Fruit fly (Drosophila melanogaster) ovary, adult (tissue): Measurements from ENCODE around the gene nuf.

ENCODE experiments used
- CG17801 ChIP-seq: fragments of 200-800 bp; optimal IDR thresholded peaks from 2 replicates; lab custom pipeline; 2019; ENCODE audit warnings: missing biosample characterization, mild to moderate bottlenecking, missing genetic modification characterization, moderate library complexity; ENCODE audit not compliant: partially characterized antibody

nuf gene

DNA sequence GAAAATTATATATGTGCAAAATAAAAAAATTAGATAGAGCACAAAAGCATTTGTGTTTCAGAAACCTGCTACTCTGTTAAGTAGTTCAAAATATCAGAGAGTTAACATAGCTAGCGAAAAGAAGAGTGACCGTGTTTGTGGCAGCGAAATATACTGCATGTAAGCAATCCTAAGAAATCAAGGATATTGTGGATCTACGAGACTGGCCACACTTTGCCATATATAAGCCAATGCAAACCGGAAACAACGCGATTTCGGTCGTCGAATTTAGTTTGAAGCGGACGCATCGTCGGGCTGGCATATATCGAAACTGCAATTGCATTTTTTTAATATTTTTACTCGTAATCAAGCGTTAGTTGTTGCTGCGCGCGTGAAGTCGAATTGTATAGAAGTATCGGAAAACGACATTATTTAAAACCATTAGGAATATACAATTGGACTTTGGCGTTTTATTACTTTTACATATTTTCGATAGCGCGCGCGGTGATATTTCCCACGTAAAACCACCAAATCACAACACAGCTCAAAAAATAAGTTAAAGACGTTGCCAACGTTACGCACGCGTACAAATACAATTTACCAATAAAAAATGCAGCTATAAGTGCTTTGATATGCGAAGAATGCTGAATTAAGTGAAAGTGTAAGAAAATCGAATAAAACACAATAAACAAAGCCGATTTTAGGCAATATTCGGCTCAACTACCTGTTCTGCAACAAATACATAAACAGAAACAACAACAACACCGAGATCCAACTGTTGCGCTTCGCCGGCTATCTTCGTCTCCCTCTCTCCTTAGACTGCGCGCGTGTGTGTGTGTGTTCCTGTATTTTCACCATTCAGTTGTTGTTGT, at the start of gene nuf:
nuf (plus strand) TSS at position 246 of the 851 bp plus-strand sequence.
- peak; percentile 86 for TF ChIP-seq CG17801 (GFP tag; lab: Kevin White, UChicago)

DNA sequence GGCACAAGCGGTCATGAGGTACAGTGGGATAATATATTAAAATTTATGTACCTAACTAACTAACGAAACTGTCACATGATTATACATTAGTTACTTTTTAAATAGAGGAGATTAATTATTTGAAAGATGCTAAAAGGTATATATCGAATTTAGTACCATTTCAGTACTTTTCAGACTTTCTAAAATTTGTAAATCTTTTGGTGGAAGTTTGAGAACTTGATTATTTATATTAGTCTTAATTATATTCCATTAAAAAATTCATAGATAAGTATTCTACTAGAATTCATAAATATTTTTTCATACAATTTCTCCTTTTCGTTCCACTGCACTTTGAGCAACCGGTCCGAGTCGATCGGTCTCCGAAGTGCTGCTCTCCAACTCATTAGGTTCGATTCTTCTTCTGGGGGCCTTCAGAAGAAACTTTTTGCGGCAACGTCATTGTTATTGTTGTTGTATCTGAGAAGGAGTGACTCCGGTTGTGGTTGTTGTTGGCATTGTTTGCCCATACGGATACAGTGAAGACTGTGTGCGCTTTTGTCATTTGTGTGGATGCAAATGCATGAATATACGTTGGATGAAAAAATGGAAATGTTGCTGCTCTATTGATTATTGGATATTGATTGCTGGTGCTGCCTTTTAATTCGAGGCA, 44.9 kb upstream of the nuf start:
- no peak for TF ChIP-seq CG17801 (GFP tag; lab: Kevin White, UChicago)

DNA sequence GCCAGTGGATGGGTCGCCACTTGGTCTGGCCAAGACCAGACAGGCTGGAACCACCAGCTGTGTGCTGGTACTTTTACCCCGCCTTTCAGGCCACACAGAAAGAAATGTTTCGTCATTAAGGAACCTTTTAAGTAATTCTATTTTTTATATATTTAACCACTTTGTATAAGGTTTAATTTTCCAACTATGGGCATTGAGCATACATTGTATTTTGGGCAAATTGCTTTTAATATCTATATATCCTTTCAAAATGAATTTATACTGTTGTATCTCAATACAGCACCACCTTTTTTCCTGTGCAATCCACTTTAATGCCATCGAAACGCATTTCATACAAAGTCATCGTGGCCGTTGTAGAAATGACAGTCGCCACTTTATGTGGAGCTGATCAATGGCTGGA, 44.3 kb upstream of the nuf start:
- TF ChIP-seq CG17801 (GFP tag; lab: Kevin White, UChicago), result no peak

dm6 chr3L:14150141-14150556, 40.5 kb upstream of the nuf start:
- no peak for TF ChIP-seq CG17801 (GFP tag; lab: Kevin White, UChicago)

- TF ChIP-seq CG17801 (GFP tag; lab: Kevin White, UChicago), result no peak
Observed at dm6 chr3L:14151447-14151846, 39.2 kb upstream of the nuf start.

DNA sequence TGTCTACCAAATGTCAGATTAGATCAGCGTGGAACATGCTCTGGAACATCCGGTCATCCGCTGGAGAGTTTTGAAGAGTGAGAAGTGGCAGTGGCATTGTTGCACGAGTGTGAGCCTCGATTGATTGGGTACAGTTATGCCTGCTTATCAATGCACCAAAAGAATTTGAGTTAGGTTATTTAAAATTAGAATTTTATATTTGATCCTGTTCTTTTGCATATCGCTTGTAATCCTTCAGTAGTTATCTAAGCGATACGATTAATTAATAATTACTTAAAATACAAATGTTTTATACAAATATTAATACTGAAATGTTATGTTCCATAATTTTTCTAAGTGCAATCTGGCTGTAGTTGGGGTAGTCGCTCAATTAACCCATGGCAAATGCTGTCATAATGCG, 38.1 kb upstream of the nuf start:
- no peak for TF ChIP-seq CG17801 (GFP tag; lab: Kevin White, UChicago)

- TF ChIP-seq CG17801 (GFP tag; lab: Kevin White, UChicago), result no peak
Observed at dm6 chr3L:14153644-14154043, 37.0 kb upstream of the nuf start.

dm6 chr3L:14154940-14155339, 35.7 kb upstream of the nuf start:
- no peak for TF ChIP-seq CG17801 (GFP tag; lab: Kevin White, UChicago)

dm6 chr3L:14157919-14158541, 32.6 kb upstream of the nuf start:
- no peak for TF ChIP-seq CG17801 (GFP tag; lab: Kevin White, UChicago)

- TF ChIP-seq CG17801 (GFP tag; lab: Kevin White, UChicago), result no peak
Observed at dm6 chr3L:14160436-14160835, 30.2 kb upstream of the nuf start.

DNA sequence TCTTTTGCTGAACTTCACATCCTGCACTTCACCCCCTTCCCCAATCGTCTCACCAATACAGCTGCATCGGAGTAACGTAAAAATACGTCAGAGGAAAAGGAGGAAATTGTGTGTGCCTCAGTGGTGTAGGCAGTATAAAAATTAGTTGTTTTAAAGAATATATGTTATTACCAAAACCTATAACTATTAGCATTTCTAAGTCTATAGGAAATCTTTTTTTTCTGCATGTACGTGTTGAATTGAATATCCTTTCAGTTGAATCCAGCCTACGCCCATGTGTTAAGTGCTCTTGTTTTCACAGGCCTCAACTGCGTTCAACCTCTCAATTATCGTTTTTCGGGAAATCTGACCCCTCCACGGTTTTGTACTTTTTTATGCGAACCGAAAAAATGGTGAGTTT, 28.7 kb upstream of the nuf start:
- no peak for TF ChIP-seq CG17801 (GFP tag; lab: Kevin White, UChicago)

dm6 chr3L:14166271-14166670, 24.4 kb upstream of the nuf start:
- TF ChIP-seq CG17801 (GFP tag; lab: Kevin White, UChicago), result no peak

- TF ChIP-seq CG17801 (GFP tag; lab: Kevin White, UChicago), result no peak
Observed at dm6 chr3L:14167917-14168316, 22.8 kb upstream of the nuf start.

DNA sequence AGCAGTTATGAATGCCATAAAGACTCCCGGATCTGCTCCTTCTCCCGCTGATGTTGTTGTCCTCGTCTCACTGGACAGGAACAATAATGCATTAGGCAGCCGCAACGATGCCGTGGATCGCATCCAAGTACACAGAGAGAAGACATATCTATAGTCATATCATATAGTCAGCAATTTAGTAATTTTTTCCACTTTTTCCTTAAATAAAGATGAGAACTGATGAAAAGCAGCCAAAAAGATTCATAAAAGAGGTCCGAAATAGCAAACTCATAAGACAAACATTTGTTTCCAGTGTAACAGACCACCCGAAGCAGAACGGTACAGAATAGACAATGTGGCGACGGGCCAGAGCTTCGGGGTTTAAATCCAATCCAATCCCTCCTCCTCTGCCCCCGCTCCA, 20.1 kb upstream of the nuf start:
- TF ChIP-seq CG17801 (GFP tag; lab: Kevin White, UChicago), result no peak

DNA sequence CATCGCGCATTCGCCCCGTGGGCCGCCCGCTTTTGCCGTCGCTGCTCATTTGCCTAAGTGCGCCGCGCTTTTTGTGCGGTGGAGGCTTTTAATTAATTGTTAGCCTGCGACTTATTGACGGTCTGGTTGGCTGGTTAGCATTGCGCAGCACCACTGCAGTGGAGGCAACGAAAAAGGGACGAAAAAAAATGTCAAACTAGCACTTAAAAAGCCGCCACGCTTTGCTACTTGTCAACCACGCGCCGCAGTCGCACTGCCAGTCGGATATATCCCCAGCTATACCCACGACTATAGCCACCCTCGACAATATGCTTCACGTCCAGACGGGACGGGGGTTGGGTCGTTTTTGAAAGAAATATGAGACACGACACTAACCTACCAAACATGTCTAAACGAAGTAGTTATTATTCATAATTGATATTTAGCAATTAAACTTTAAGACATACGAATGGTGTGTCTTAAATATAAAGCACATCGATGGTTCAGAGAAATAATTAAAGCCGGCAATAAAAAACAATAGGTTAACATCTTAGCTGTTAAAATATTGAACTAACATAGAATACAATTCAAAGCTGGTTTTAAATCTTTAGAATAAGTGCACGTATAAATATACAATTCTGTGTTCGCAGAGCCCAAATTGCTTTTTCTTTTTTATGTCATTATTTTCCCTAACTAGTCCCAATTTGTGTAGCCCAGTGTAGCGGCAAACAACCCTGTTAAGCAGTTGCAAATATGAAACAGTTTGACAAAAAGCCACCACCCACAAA, 18.3 kb upstream of the nuf start:
- no peak for TF ChIP-seq CG17801 (GFP tag; lab: Kevin White, UChicago)
